Fruit fly (Drosophila melanogaster): ENCODE measurements around the gene CG16989.
A peak's percentile ranks its signal among the peaks of the same experiment; 100 is the strongest.

The CG16989 gene

dm6 chrX:796397-796989, 3.5 kb downstream of the CG16989 start:
- TF ChIP-seq CG10348 (GFP tag; IDR thresholded peaks at IDR 0.05) (no peak), fd96Ca (GFP tag; IDR thresholded peaks at IDR 0.05) (0 out of 3 replicates have a peak, but pooled peaks have one; percentile 58), Snoo (tag; optimal IDR thresholded peaks at IDR 0.05) (peak; percentile 5), Ets98B (GFP tag; IDR thresholded peaks at IDR 0.05) (peak; percentile 33; the same call in 1 of the 2 replicates), CG13204 (GFP tag; optimal IDR thresholded peaks at IDR 0.05) (peak; percentile 6), EcR (GFP tag; optimal IDR thresholded peaks at IDR 0.05) (peak; percentile 53), CG32121 (GFP tag; IDR thresholded peaks at IDR 0.05) (0 out of 2 replicates have a peak, but pooled peaks have one; percentile 14), CG15710 (tag; optimal IDR thresholded peaks at IDR 0.05) (no peak)

- TF ChIP-seq CG8301 (tag; optimal IDR thresholded peaks at IDR 0.05): no peak
- no peak for TF ChIP-seq Snoo (tag; optimal IDR thresholded peaks at IDR 0.05)
- TF ChIP-seq CG14655 (GFP tag; optimal IDR thresholded peaks at IDR 0.05): no peak
- TF ChIP-seq EcR (GFP tag; optimal IDR thresholded peaks at IDR 0.05): no peak
- no peak for TF ChIP-seq CG10348 (GFP tag; IDR thresholded peaks at IDR 0.05)
- no peak for TF ChIP-seq CG15710 (tag; optimal IDR thresholded peaks at IDR 0.05)
- no peak for TF ChIP-seq Pif1A (GFP tag; optimal IDR thresholded peaks at IDR 0.05)
- no peak for TF ChIP-seq CG32121 (GFP tag; IDR thresholded peaks at IDR 0.05)
- TF ChIP-seq CG13204 (GFP tag; optimal IDR thresholded peaks at IDR 0.05): no peak
- TF ChIP-seq D1 (tag; optimal IDR thresholded peaks at IDR 0.05): no peak
- no peak for TF ChIP-seq CG34367 (tag; optimal IDR thresholded peaks at IDR 0.05)
- TF ChIP-seq rn (GFP tag; IDR thresholded peaks at IDR 0.05): no peak
These were observed 8.4 kb downstream of the CG16989 start, which contains the start of gene Rbf for dm6 chrX:801157-801872. Gene Rbf, minus strand, starts transcription at chrX:801479.

dm6 chrX:803370-803769, 10.4 kb downstream of the CG16989 start, which contains the start of gene CG13359:
Gene CG13359, minus strand, starts transcription at chrX:803470.
- no peak for TF ChIP-seq CG13204 (GFP tag; optimal IDR thresholded peaks at IDR 0.05)
- no peak for TF ChIP-seq fd96Ca (GFP tag; IDR thresholded peaks at IDR 0.05)
- TF ChIP-seq CG15710 (tag; optimal IDR thresholded peaks at IDR 0.05): no peak
- TF ChIP-seq gl (tag; optimal IDR thresholded peaks at IDR 0.05): no peak
- TF ChIP-seq Pif1A (GFP tag; optimal IDR thresholded peaks at IDR 0.05): no peak
- TF ChIP-seq Ets98B (GFP tag; IDR thresholded peaks at IDR 0.05): no peak
- TF ChIP-seq CG8301 (tag; optimal IDR thresholded peaks at IDR 0.05): no peak
- no peak for TF ChIP-seq Pif1B (GFP tag; optimal IDR thresholded peaks at IDR 0.05)
- no peak for TF ChIP-seq CG8159 (tag; optimal IDR thresholded peaks at IDR 0.05)
- no peak for TF ChIP-seq D1 (tag; optimal IDR thresholded peaks at IDR 0.05)
- TF ChIP-seq CG17806 (tag; optimal IDR thresholded peaks at IDR 0.05): no peak
- TF ChIP-seq CG34367 (tag; optimal IDR thresholded peaks at IDR 0.05): no peak
- no peak for TF ChIP-seq EcR (GFP tag; optimal IDR thresholded peaks at IDR 0.05)
- no peak for TF ChIP-seq Snoo (tag; optimal IDR thresholded peaks at IDR 0.05)
- no peak for TF ChIP-seq rn (GFP tag; IDR thresholded peaks at IDR 0.05)
- no peak for TF ChIP-seq CG14655 (GFP tag; optimal IDR thresholded peaks at IDR 0.05)
- TF ChIP-seq CG10348 (GFP tag; IDR thresholded peaks at IDR 0.05): no peak

dm6 chrX:804821-805220, 11.9 kb downstream of the CG16989 start, which contains the start of gene CG13358:
Gene CG13358, minus strand, starts transcription at chrX:804921.
- TF ChIP-seq CG8301 (tag; optimal IDR thresholded peaks at IDR 0.05): peak; percentile 14
- TF ChIP-seq CG10348 (GFP tag; IDR thresholded peaks at IDR 0.05): no peak

- TF ChIP-seq CG9948 (tag; optimal IDR thresholded peaks at IDR 0.05) (no peak), CG8301 (tag; optimal IDR thresholded peaks at IDR 0.05) (no peak), CG17806 (tag; optimal IDR thresholded peaks at IDR 0.05) (no peak), CG14655 (GFP tag; optimal IDR thresholded peaks at IDR 0.05) (no peak), Snoo (tag; optimal IDR thresholded peaks at IDR 0.05) (peak; percentile 19), CG8159 (tag; optimal IDR thresholded peaks at IDR 0.05) (no peak), fd96Ca (GFP tag; IDR thresholded peaks at IDR 0.05) (no peak), CG34367 (tag; optimal IDR thresholded peaks at IDR 0.05) (peak; percentile 2), CG10348 (GFP tag; IDR thresholded peaks at IDR 0.05) (no peak), CG4496 (GFP tag; IDR thresholded peaks at IDR 0.05) (peak; percentile 44; the same call in 1 of the 3 replicates), rn (GFP tag; IDR thresholded peaks at IDR 0.05) (no peak), CG13204 (GFP tag; optimal IDR thresholded peaks at IDR 0.05) (no peak), CG32121 (GFP tag; IDR thresholded peaks at IDR 0.05) (no peak), Pif1B (GFP tag; optimal IDR thresholded peaks at IDR 0.05) (no peak), Pif1A (GFP tag; optimal IDR thresholded peaks at IDR 0.05) (no peak), CG15710 (tag; optimal IDR thresholded peaks at IDR 0.05) (no peak), D1 (tag; optimal IDR thresholded peaks at IDR 0.05) (no peak), CG12605 (GFP tag; IDR thresholded peaks at IDR 0.05) (no peak), gl (tag; optimal IDR thresholded peaks at IDR 0.05) (no peak)
These were observed 13.0 kb downstream of the CG16989 start, which contains the start of gene Sec22 for dm6 chrX:805907-806306. Gene Sec22, plus strand, starts transcription at chrX:806076.

- TF ChIP-seq CG10348 (GFP tag; IDR thresholded peaks at IDR 0.05) (no peak), gl (tag; optimal IDR thresholded peaks at IDR 0.05) (no peak), CG32121 (GFP tag; IDR thresholded peaks at IDR 0.05) (no peak), CG4496 (GFP tag; IDR thresholded peaks at IDR 0.05) (no peak), CG8159 (tag; optimal IDR thresholded peaks at IDR 0.05) (no peak), Pif1B (GFP tag; optimal IDR thresholded peaks at IDR 0.05) (no peak), rn (GFP tag; IDR thresholded peaks at IDR 0.05) (no peak), CG17806 (tag; optimal IDR thresholded peaks at IDR 0.05) (no peak), EcR (GFP tag; optimal IDR thresholded peaks at IDR 0.05) (no peak), CG15710 (tag; optimal IDR thresholded peaks at IDR 0.05) (no peak)
These were observed 32.0 kb downstream of the CG16989 start for dm6 chrX:824961-825360.
